Worm (Caenorhabditis elegans) whole organism, dauer: Measurements from ENCODE around the gene M70.5.
"Not testable (repeated sequence)": the region's sequence is repeated elsewhere in the genome, so short reads cannot be mapped to it uniquely, and the experiment has no call there.

Experiments
- unc-62 ChIP-seq: sonication (generic microtip); optimal IDR thresholded peaks from 2 replicates; lab custom pipeline; 2017; ENCODE audit warnings: missing biosample characterization, missing genetic modification reagents, missing genetic modification characterization

The M70.5 gene

ce11 chrIV:2220147-2220546 lies 55.3 kb downstream of the M70.5 start:
- no peak for TF ChIP-seq unc-62

- no peak for TF ChIP-seq unc-62
These were observed 56.1 kb downstream of the M70.5 start for ce11 chrIV:2219334-2219755.

ce11 chrIV:2217260-2217659 lies 58.2 kb downstream of the M70.5 start:
- TF ChIP-seq unc-62: no peak

ce11 chrIV:2216756-2217155 lies 58.7 kb downstream of the M70.5 start, which contains the start of gene T04C4.3:
Gene T04C4.3, minus strand, starts transcription at chrIV:2216856.
- not testable (repeated sequence) for TF ChIP-seq unc-62
